Worm (Caenorhabditis elegans) whole organism, L4 larva: ENCODE results near the gene T05A8.8.

Experiments used
- Y48G9A.11 ChIP-seq: fragments of 200-800 bp; sonication (Bioruptor generic); IDR thresholded peaks from 2 replicates; pipeline ENCODE4 v1.3.6; 2022; ENCODE audit warnings: missing genetic modification reagents, missing genetic modification characterization, missing compliant biosample characterization
- ceh-28 ChIP-seq: fragments of 150-350 bp; optimal IDR thresholded peaks from 2 replicates; lab custom pipeline; 2014; ENCODE audit warnings: missing biosample characterization, missing genetic modification reagents, missing genetic modification characterization
- ces-1 ChIP-seq: fragments of 150-350 bp; sonication (generic microtip); optimal IDR thresholded peaks from 4 replicates; lab custom pipeline; 2014; ENCODE audit warnings: missing biosample characterization, missing genetic modification reagents, missing genetic modification characterization
- dmd-9 ChIP-seq: fragments of 200-800 bp; sonication (Bioruptor generic); IDR thresholded peaks from 2 replicates; pipeline ENCODE4 v1.3.6; 2022; ENCODE audit warnings: missing genetic modification reagents, missing genetic modification characterization, missing compliant biosample characterization
- dve-1 ChIP-seq: sonication (generic microtip); optimal IDR thresholded peaks from 2 replicates; lab custom pipeline; 2017; ENCODE audit warnings: antibody characterized with exemption, mild to moderate bottlenecking, missing genetic modification characterization, missing compliant biosample characterization; ENCODE audit not compliant: insufficient read depth
- fkh-10 ChIP-seq: fragments of 150-350 bp; optimal IDR thresholded peaks from 2 replicates; lab custom pipeline; 2014; ENCODE audit warnings: missing biosample characterization, missing genetic modification reagents, missing genetic modification characterization
- jun-1 ChIP-seq: fragments of 150-350 bp; optimal IDR thresholded peaks from 2 replicates; lab custom pipeline; 2014; ENCODE audit warnings: missing biosample characterization, missing genetic modification reagents, missing genetic modification characterization
- lin-15B ChIP-seq: fragments of 150-350 bp; sonication (generic microtip); optimal IDR thresholded peaks from 3 replicates; lab custom pipeline; 2014; ENCODE audit warnings: missing biosample characterization, missing genetic modification characterization
- lin-39 ChIP-seq: fragments of 150-350 bp; optimal IDR thresholded peaks from 2 replicates; lab custom pipeline; 2014; ENCODE audit warnings: missing biosample characterization, missing genetic modification reagents, missing genetic modification characterization
- snpc-4 ChIP-seq: fragments of 150-350 bp; optimal IDR thresholded peaks from 2 replicates; lab custom pipeline; 2014; ENCODE audit warnings: missing biosample characterization, missing genetic modification characterization
- tag-97 ChIP-seq: fragments of 200-800 bp; sonication (Bioruptor generic); IDR thresholded peaks from 2 replicates; pipeline ENCODE4 v1.3.6; 2022; ENCODE audit warnings: missing genetic modification characterization, missing compliant biosample characterization
- unc-62 ChIP-seq, 3 experiments: fragments of 150-350 bp in 1 of 3; sonication (generic microtip); optimal IDR thresholded peaks in 2 of 3; peaks in 1 of 3; 1 replicate in 1 of 3; 2 replicates in 2 of 3; lab custom pipeline; 2014 to 2017; ENCODE audit warnings: missing biosample characterization in 3 of 3, missing genetic modification characterization in 3 of 3, missing genetic modification reagents in 3 of 3, missing genotype in 1 of 3

ce11 chrII:2781355-2781754, 44.9 kb downstream of the T05A8.8 start, which contains the start of gene F08D12.2:
- no peak for TF ChIP-seq ces-1 (GFP tag; lab: Kevin White, UChicago)
- TF ChIP-seq lin-15B = no peak
- TF ChIP-seq fkh-10 (GFP tag; lab: Kevin White, UChicago) = no peak
- TF ChIP-seq ceh-28 (tag; lab: Kevin White, UChicago) = no peak
- TF ChIP-seq snpc-4 (tag; lab: Kevin White, UChicago) = no peak
- TF ChIP-seq jun-1 = no peak
- no peak for TF ChIP-seq dve-1
- TF ChIP-seq tag-97 = no peak
- no peak for TF ChIP-seq Y48G9A.11 (GFP tag; lab: Robert Waterston, UW)
- TF ChIP-seq unc-62 (GFP tag; optimal IDR thresholded peaks at IDR 0.05 in 1 of 2; lab: Kevin White, UChicago) = no peak
- TF ChIP-seq unc-62 (tag; optimal IDR thresholded peaks at IDR 0.05; lab: Kevin White, UChicago) = no peak
- no peak for TF ChIP-seq dmd-9 (GFP tag; lab: Robert Waterston, UW)
- no peak for TF ChIP-seq lin-39 (tag; lab: Kevin White, UChicago)
